Fruit fly (Drosophila melanogaster) whole organism, embryonic: ENCODE measurements around the gene CG4955.

ENCODE experiments used
- Ada2b ChIP-seq: fragments of 200-800 bp; sonication (Bioruptor generic); IDR thresholded peaks from 2 replicates; pipeline ENCODE4 v1.3.6; 2022; ENCODE audit warnings: missing biosample characterization, missing genetic modification characterization
- Antp ChIP-seq: fragments of 200-800 bp; sonication (Bioruptor generic); optimal IDR thresholded peaks from 3 replicates; lab custom pipeline; 2016; ENCODE audit warnings: missing biosample characterization, missing genetic modification characterization
- Awh ChIP-seq: fragments of 200-800 bp; sonication (Bioruptor generic); IDR thresholded peaks from 2 replicates; pipeline ENCODE4, ENCODE4 v1.3.6; 2022; ENCODE audit warnings: missing biosample characterization, missing genetic modification characterization
- BEAF-32 ChIP-seq: fragments of 200-800 bp; sonication (Bioruptor generic); optimal IDR thresholded peaks from 3 replicates; lab custom pipeline; 2017; ENCODE audit warnings: missing biosample characterization, missing genetic modification characterization, mild to moderate bottlenecking, moderate library complexity, missing genetic modification reagents
- BtbVII ChIP-seq: fragments of 200-800 bp; sonication (Bioruptor generic); optimal IDR thresholded peaks from 3 replicates; lab custom pipeline; 2017; ENCODE audit warnings: missing biosample characterization, mild to moderate bottlenecking, missing genetic modification characterization
- CG10321 ChIP-seq: fragments of 200-800 bp; sonication (Bioruptor generic); IDR thresholded peaks from 2 replicates; pipeline ENCODE4 v1.3.6; 2022; ENCODE audit warnings: missing biosample characterization, missing genetic modification characterization
- CG10431 ChIP-seq: fragments of 200-800 bp; sonication (Bioruptor generic); optimal IDR thresholded peaks from 3 replicates; lab custom pipeline; 2018; ENCODE audit warnings: missing biosample characterization, mild to moderate bottlenecking, missing genetic modification characterization
- CG10462 ChIP-seq: fragments of 200-800 bp; sonication (Bioruptor generic); optimal IDR thresholded peaks from 2 replicates; lab custom pipeline; 2016; ENCODE audit warnings: missing biosample characterization, missing genetic modification characterization
- CG12391 ChIP-seq: fragments of 200-800 bp; sonication (Bioruptor generic); optimal IDR thresholded peaks from 3 replicates; lab custom pipeline; 2018; ENCODE audit warnings: missing biosample characterization, mild to moderate bottlenecking, missing genetic modification characterization, moderate library complexity
- CG17328 ChIP-seq: fragments of 200-800 bp; sonication (Bioruptor generic); IDR thresholded peaks from 2 replicates; pipeline ENCODE4 v1.3.6; 2022; ENCODE audit warnings: missing biosample characterization, missing genetic modification characterization
- CG17385 ChIP-seq: fragments of 200-800 bp; sonication (Bioruptor generic); optimal IDR thresholded peaks from 3 replicates; lab custom pipeline; 2018; ENCODE audit warnings: missing biosample characterization, mild to moderate bottlenecking, missing genetic modification characterization
- CG17912 ChIP-seq: fragments of 200-800 bp; sonication (Bioruptor generic); optimal IDR thresholded peaks from 2 replicates; lab custom pipeline; 2018; ENCODE audit warnings: missing biosample characterization, mild to moderate bottlenecking, missing genetic modification characterization
- CG2116 ChIP-seq: fragments of 200-800 bp; sonication (Bioruptor generic); optimal IDR thresholded peaks from 3 replicates; lab custom pipeline; 2018; ENCODE audit warnings: missing biosample characterization, mild to moderate bottlenecking, missing genetic modification characterization
- CG2120 ChIP-seq: fragments of 200-800 bp; sonication (Bioruptor generic); optimal IDR thresholded peaks from 3 replicates; lab custom pipeline; 2016; ENCODE audit warnings: missing biosample characterization, missing genetic modification characterization
- CG2678 ChIP-seq: fragments of 200-800 bp; sonication (Bioruptor generic); optimal IDR thresholded peaks from 3 replicates; lab custom pipeline; 2019; ENCODE audit warnings: missing biosample characterization, mild to moderate bottlenecking, missing genetic modification characterization, moderate library complexity
- CG34422 ChIP-seq: fragments of 200-800 bp; sonication (Bioruptor generic); IDR thresholded peaks from 3 replicates; pipeline ENCODE4 v1.3.6; 2022; ENCODE audit warnings: missing biosample characterization, missing genetic modification characterization
- CG3847 ChIP-seq: fragments of 200-800 bp; sonication (Bioruptor generic); IDR thresholded peaks from 2 replicates; pipeline ENCODE4 v1.3.6; 2022; ENCODE audit warnings: missing biosample characterization, missing genetic modification characterization
- CG4617 ChIP-seq: fragments of 200-800 bp; sonication (Bioruptor generic); optimal IDR thresholded peaks from 3 replicates; lab custom pipeline; 2016; ENCODE audit warnings: missing biosample characterization, missing genetic modification characterization, borderline replicate concordance
- CG4820 ChIP-seq: fragments of 200-800 bp; sonication (Bioruptor generic); optimal IDR thresholded peaks from 3 replicates; lab custom pipeline; 2016; ENCODE audit warnings: missing biosample characterization, missing genetic modification characterization
- CG6791 ChIP-seq: fragments of 200-800 bp; sonication (Bioruptor generic); IDR thresholded peaks from 3 replicates; pipeline ENCODE4 v1.3.6; 2022; ENCODE audit warnings: missing biosample characterization, missing genetic modification characterization; ENCODE audit not compliant: partially characterized antibody
- CG7987 ChIP-seq: fragments of 200-800 bp; sonication (Bioruptor generic); optimal IDR thresholded peaks from 2 replicates; lab custom pipeline; 2018; ENCODE audit warnings: missing biosample characterization, mild to moderate bottlenecking, missing genetic modification characterization, moderate library complexity
- CG8765 ChIP-seq: fragments of 200-800 bp; sonication (Bioruptor generic); IDR thresholded peaks from 2 replicates; pipeline ENCODE4 v1.3.6; 2022; ENCODE audit warnings: missing biosample characterization, missing genetic modification characterization
- CoRest ChIP-seq: fragments of 200-800 bp; sonication (Bioruptor generic); optimal IDR thresholded peaks from 3 replicates; lab custom pipeline; 2018; ENCODE audit warnings: missing biosample characterization, mild to moderate bottlenecking, missing genetic modification characterization, moderate library complexity
- Ets65A ChIP-seq: fragments of 200-800 bp; sonication (Bioruptor generic); peaks from one replicate; lab custom pipeline; 2016; ENCODE audit warnings: missing biosample characterization, missing genetic modification characterization
- Fer2 ChIP-seq: fragments of 200-800 bp; sonication (Bioruptor generic); optimal IDR thresholded peaks from 2 replicates; lab custom pipeline; 2018; ENCODE audit warnings: missing biosample characterization, mild to moderate bottlenecking, missing genetic modification characterization, moderate library complexity
- H2.0 ChIP-seq: fragments of 200-800 bp; sonication (Bioruptor generic); IDR thresholded peaks from 2 replicates; pipeline ENCODE4 v1.3.6; 2022; ENCODE audit warnings: missing biosample characterization, missing genetic modification characterization
- HLH3B ChIP-seq: fragments of 200-800 bp; sonication (Bioruptor generic); IDR thresholded peaks from 2 replicates; pipeline ENCODE4 v1.3.6; 2022; ENCODE audit warnings: missing biosample characterization, missing genetic modification characterization
- HLH4C ChIP-seq: fragments of 200-800 bp; sonication (Bioruptor generic); IDR thresholded peaks from 3 replicates; pipeline ENCODE4 v1.3.6; 2022; ENCODE audit warnings: missing biosample characterization, missing genetic modification characterization; ENCODE audit not compliant: partially characterized antibody
- Mad ChIP-seq: fragments of 200-800 bp; sonication (Bioruptor generic); optimal IDR thresholded peaks from 2 replicates; lab custom pipeline; 2016; ENCODE audit warnings: missing biosample characterization, missing genetic modification characterization
- Med ChIP-seq: fragments of 200-800 bp; sonication (Bioruptor generic); peaks from one replicate; lab custom pipeline; 2016; ENCODE audit warnings: missing biosample characterization, missing genetic modification characterization, mild to moderate bottlenecking, inconsistent platforms, moderate library complexity
- NFAT ChIP-seq: fragments of 200-800 bp; sonication (Bioruptor generic); IDR thresholded peaks from 2 replicates; pipeline ENCODE4 v1.3.6; 2022; ENCODE audit warnings: missing biosample characterization, missing genetic modification characterization
- Nf-YC ChIP-seq: fragments of 200-800 bp; optimal IDR thresholded peaks from 3 replicates; lab custom pipeline; 2019; ENCODE audit warnings: missing biosample characterization, mild to moderate bottlenecking, missing genetic modification characterization, moderate library complexity
- PHDP ChIP-seq: fragments of 200-800 bp; sonication (Bioruptor generic); optimal IDR thresholded peaks from 3 replicates; lab custom pipeline; 2018; ENCODE audit warnings: missing biosample characterization, mild to moderate bottlenecking, missing genetic modification characterization, moderate library complexity
- Poxn ChIP-seq: fragments of 200-800 bp; sonication (Bioruptor generic); IDR thresholded peaks from 2 replicates; pipeline ENCODE4 v1.3.6; 2022; ENCODE audit warnings: missing biosample characterization, missing genetic modification characterization
- Taf1 ChIP-seq: fragments of 200-800 bp; sonication (Bioruptor generic); IDR thresholded peaks from 2 replicates; pipeline ENCODE4 v1.3.6; 2022; ENCODE audit warnings: missing biosample characterization, missing genetic modification characterization
- caup ChIP-seq: fragments of 200-800 bp; sonication (Bioruptor generic); optimal IDR thresholded peaks from 3 replicates; lab custom pipeline; 2017; ENCODE audit warnings: missing biosample characterization, mild to moderate bottlenecking, missing genetic modification characterization, moderate library complexity; ENCODE audit not compliant: severe bottlenecking
- danr ChIP-seq: fragments of 200-800 bp; sonication (Bioruptor generic); IDR thresholded peaks from 2 replicates; pipeline ENCODE4 v1.3.6; 2022; ENCODE audit warnings: missing biosample characterization, missing genetic modification characterization
- dm ChIP-seq: fragments of 200-800 bp; sonication (Bioruptor generic); optimal IDR thresholded peaks from 3 replicates; lab custom pipeline; 2016; ENCODE audit warnings: missing biosample characterization, missing genetic modification characterization
- gce ChIP-seq: fragments of 200-800 bp; sonication (Bioruptor generic); IDR thresholded peaks from 3 replicates; pipeline ENCODE4 v1.3.6; 2022; ENCODE audit warnings: missing biosample characterization, missing genetic modification characterization
- lilli ChIP-seq: fragments of 200-800 bp; sonication (Bioruptor generic); optimal IDR thresholded peaks from 3 replicates; lab custom pipeline; 2016; ENCODE audit warnings: missing biosample characterization, missing genetic modification characterization
- mirr ChIP-seq: fragments of 200-800 bp; sonication (Bioruptor generic); optimal IDR thresholded peaks from 3 replicates; lab custom pipeline; 2018; ENCODE audit warnings: missing biosample characterization, mild to moderate bottlenecking, missing genetic modification characterization
- nerfin-2 ChIP-seq: fragments of 200-800 bp; sonication (Bioruptor generic); IDR thresholded peaks from 2 replicates; pipeline ENCODE4 v1.3.6; 2022; ENCODE audit warnings: missing biosample characterization, missing genetic modification characterization; ENCODE audit not compliant: partially characterized antibody
- nom ChIP-seq: fragments of 200-800 bp; sonication (Bioruptor generic); optimal IDR thresholded peaks from 2 replicates; lab custom pipeline; 2017; ENCODE audit warnings: missing biosample characterization, missing genetic modification characterization, mild to moderate bottlenecking, moderate library complexity, missing genetic modification reagents
- pzg ChIP-seq: fragments of 200-800 bp; sonication (Bioruptor generic); optimal IDR thresholded peaks from 3 replicates; lab custom pipeline; 2018; ENCODE audit warnings: missing biosample characterization, mild to moderate bottlenecking, missing genetic modification characterization, moderate library complexity
- sens ChIP-seq: fragments of 200-800 bp; sonication (Bioruptor generic); peaks from one replicate; lab custom pipeline; 2016; ENCODE audit warnings: missing biosample characterization, missing genetic modification characterization
- sim ChIP-seq: fragments of 200-800 bp; sonication (Bioruptor generic); IDR thresholded peaks from 2 replicates; pipeline ENCODE4 v1.3.6; 2022; ENCODE audit warnings: missing biosample characterization, missing genetic modification characterization
- sqz ChIP-seq: fragments of 200-800 bp; sonication (Bioruptor generic); optimal IDR thresholded peaks from 3 replicates; lab custom pipeline; 2018; ENCODE audit warnings: missing biosample characterization, mild to moderate bottlenecking, missing genetic modification characterization
- trem ChIP-seq: fragments of 200-800 bp; optimal IDR thresholded peaks from 3 replicates; lab custom pipeline; 2019; ENCODE audit warnings: missing biosample characterization, mild to moderate bottlenecking, missing genetic modification characterization, moderate library complexity

CG4955 gene

dm6 chrX:17077290-17078138 lies 3.7 kb upstream of the CG4955 start, which contains the start of gene wcy (continued):
- TF ChIP-seq CG7987 (GFP tag; lab: Kevin White, UChicago) (peak; percentile 37), CG4617 (peak; percentile 13), Nf-YC (tag; lab: Kevin White, UChicago) (peak; percentile 0), CG4820 (GFP tag; lab: Kevin White, UChicago) (no peak), NFAT (peak; percentile 44; the same call in 1 of the 2 replicates), sim (GFP tag; lab: Robert Waterston, UW) (no peak), Awh (no peak), Taf1 (GFP tag; lab: Robert Waterston, UW) (no peak), pzg (GFP tag; lab: Kevin White, UChicago) (peak; percentile 94), nom (peak; percentile 26), CG10431 (GFP tag; lab: Kevin White, UChicago) (peak; percentile 7), CG12391 (peak; percentile 27), CG17328 (GFP tag; lab: Robert Waterston, UW) (peak; percentile 40; the same call in 1 of the 2 replicates), CG2678 (tag; lab: Kevin White, UChicago) (no peak), lilli (peak; percentile 32), trem (tag; lab: Kevin White, UChicago) (peak; percentile 98), HLH3B (GFP tag; lab: Robert Waterston, UW) (0 out of 2 replicates have a peak, but pooled peaks have one; percentile 18), CG2116 (GFP tag; lab: Kevin White, UChicago) (no peak), Ets65A (GFP tag; lab: Kevin White, UChicago) (peak; percentile 92), Mad (peak; percentile 6), nerfin-2 (GFP tag; lab: Robert Waterston, UW) (no peak), CG2120 (GFP tag; lab: Kevin White, UChicago) (peak; percentile 5), CoRest (peak; percentile 21), sqz (GFP tag; lab: Kevin White, UChicago) (peak; percentile 76), H2.0 (GFP tag; lab: Robert Waterston, UW) (0 out of 2 replicates have a peak, but pooled peaks have one; percentile 10), CG17912 (GFP tag; lab: Kevin White, UChicago) (peak; percentile 67), Poxn (GFP tag; lab: Robert Waterston, UW) (no peak), caup (GFP tag; lab: Kevin White, UChicago) (peak; percentile 53), Ada2b (GFP tag; lab: Robert Waterston, UW) (0 out of 2 replicates have a peak, but pooled peaks have one; percentile 15), gce (GFP tag; lab: Robert Waterston, UW) (no peak), CG17385 (GFP tag; lab: Kevin White, UChicago) (peak; percentile 40), HLH4C (GFP tag; lab: Robert Waterston, UW) (0 out of 3 replicates have a peak, but pooled peaks have one; percentile 27), BtbVII (GFP tag; lab: Kevin White, UChicago) (peak; percentile 6), PHDP (tag; lab: Kevin White, UChicago) (no peak), danr (GFP tag; lab: Robert Waterston, UW) (no peak), dm (GFP tag; lab: Kevin White, UChicago) (peak; percentile 53), BEAF-32 (GFP tag; lab: Kevin White, UChicago) (peak; percentile 68), sens (peak; percentile 45), Med (GFP tag; lab: Kevin White, UChicago) (peak; percentile 92), Antp (GFP tag; lab: Kevin White, UChicago) (peak; percentile 21), CG34422 (GFP tag; lab: Robert Waterston, UW) (peak; percentile 46; the same call in 2 of the 3 replicates), CG8765 (no peak), CG6791 (GFP tag; lab: Robert Waterston, UW) (0 out of 3 replicates have a peak, but pooled peaks have one; percentile 47), CG10321 (GFP tag; lab: Robert Waterston, UW) (peak; percentile 97), mirr (peak; percentile 23), CG3847 (GFP tag; lab: Robert Waterston, UW) (peak; percentile 49; the same call in 1 of the 2 replicates), Fer2 (tag; lab: Kevin White, UChicago) (no peak), CG10462 (GFP tag; lab: Kevin White, UChicago) (no peak)
